ENCODE assay signal across 4 fruit fly cellular contexts in genomic region chr2L:15274783-15275316, dm6.
TF ChIP-seq lines count a peak whose summit lies in the region.

UK114 (minus strand) TSS chr2L:15275091.

- no peak for TF ChIP-seq CTCF in whole organism, embryonic (GFP tag; optimal IDR thresholded peaks at IDR 0.05; lab: Kevin White, UChicago)

TF ChIP-seq in whole organism, adult, 20 proteins besides CTCF, POLR2A, EP300 and RAD21:
- TF ChIP-seq cnc (optimal IDR thresholded peaks at IDR 0.05; lab: Kevin White, UChicago) (no peak), CG11617 (GFP tag; optimal IDR thresholded peaks at IDR 0.05; lab: Kevin White, UChicago) (no peak), CG5204 (GFP tag; optimal IDR thresholded peaks at IDR 0.05; lab: Kevin White, UChicago) (no peak), bab1 (GFP tag; optimal IDR thresholded peaks at IDR 0.05; lab: Kevin White, UChicago) (peak; percentile 61)

TF ChIP-seq in whole organism, embryonic, 481 proteins besides CTCF, POLR2A, EP300 and RAD21:
- TF ChIP-seq CG30431 (GFP tag; optimal IDR thresholded peaks at IDR 0.05; lab: Kevin White, UChicago) (no peak), CG11504 (tag; optimal IDR thresholded peaks at IDR 0.05; lab: Kevin White, UChicago) (peak; percentile 45), Mad (GFP tag; optimal IDR thresholded peaks at IDR 0.05; lab: Kevin White, UChicago) (no peak), Dp (GFP tag; optimal IDR thresholded peaks at IDR 0.05; lab: Kevin White, UChicago) (peak; percentile 46), CG3995 (GFP tag; optimal IDR thresholded peaks at IDR 0.05; lab: Kevin White, UChicago) (peak; percentile 85), abd-A (tag; optimal IDR thresholded peaks at IDR 0.05; lab: Kevin White, UChicago) (no peak), crp (GFP tag; optimal IDR thresholded peaks at IDR 0.05; lab: Kevin White, UChicago) (peak in 1 of 2 experiments; percentile 81), lbe (GFP tag; optimal IDR thresholded peaks at IDR 0.05; lab: Kevin White, UChicago) (peak; percentile 20), E2f2 (GFP tag; IDR thresholded peaks at IDR 0.05; lab: Robert Waterston, UW) (peak; percentile 44)

TF ChIP-seq in whole organism, prepupa, 60 proteins besides CTCF, POLR2A, EP300 and RAD21:
- TF ChIP-seq achi (GFP tag; optimal IDR thresholded peaks at IDR 0.05; lab: Kevin White, UChicago), result no peak
- TF ChIP-seq esn (GFP tag; optimal IDR thresholded peaks at IDR 0.05; lab: Kevin White, UChicago), result no peak
- no peak for TF ChIP-seq CG32006 (GFP tag; optimal IDR thresholded peaks at IDR 0.05; lab: Kevin White, UChicago)
- TF ChIP-seq fkh (GFP tag; optimal IDR thresholded peaks at IDR 0.05; lab: Kevin White, UChicago), result no peak
- TF ChIP-seq dsx (GFP tag; optimal IDR thresholded peaks at IDR 0.05; lab: Kevin White, UChicago; ENCODE audit: poor library complexity, severe bottlenecking), result peak; percentile 22
- no peak for TF ChIP-seq Met (GFP tag; optimal IDR thresholded peaks at IDR 0.05; lab: Kevin White, UChicago)
- TF ChIP-seq salr (GFP tag; optimal IDR thresholded peaks at IDR 0.05; lab: Kevin White, UChicago), result no peak
- TF ChIP-seq Eip78C (GFP tag; lab: Kevin White, UChicago), result peak; percentile 35
- TF ChIP-seq Lpt (GFP tag; optimal IDR thresholded peaks at IDR 0.05; lab: Kevin White, UChicago), result no peak
- TF ChIP-seq svp (GFP tag; lab: Kevin White, UChicago), result peak; percentile 96
- no peak for TF ChIP-seq CG6792 (GFP tag; optimal IDR thresholded peaks at IDR 0.05; lab: Kevin White, UChicago)
- no peak for TF ChIP-seq dac (GFP tag; optimal IDR thresholded peaks at IDR 0.05; lab: Kevin White, UChicago)
- TF ChIP-seq acj6 (GFP tag; optimal IDR thresholded peaks at IDR 0.05; lab: Kevin White, UChicago), result no peak
- no peak for TF ChIP-seq CG8319 (GFP tag; optimal IDR thresholded peaks at IDR 0.05; lab: Kevin White, UChicago)
- TF ChIP-seq CG16779 (tag; optimal IDR thresholded peaks at IDR 0.05; lab: Kevin White, UChicago), result no peak
- no peak for TF ChIP-seq Hr38 (GFP tag; optimal IDR thresholded peaks at IDR 0.05; lab: Kevin White, UChicago)
- TF ChIP-seq Sox14 (GFP tag; optimal IDR thresholded peaks at IDR 0.05; lab: Kevin White, UChicago), result no peak
- no peak for TF ChIP-seq Blimp-1 (GFP tag; optimal IDR thresholded peaks at IDR 0.05; lab: Kevin White, UChicago)
- TF ChIP-seq Eip93F (GFP tag; optimal IDR thresholded peaks at IDR 0.05; lab: Kevin White, UChicago), result no peak
- no peak for TF ChIP-seq CG8119 (GFP tag; IDR thresholded peaks at IDR 0.05; lab: Robert Waterston, UW)
- no peak for TF ChIP-seq ss (GFP tag; optimal IDR thresholded peaks at IDR 0.05; lab: Kevin White, UChicago)
- no peak for TF ChIP-seq Ets96B (tag; optimal IDR thresholded peaks at IDR 0.05; lab: Kevin White, UChicago)
- TF ChIP-seq CG6163 (GFP tag; IDR thresholded peaks at IDR 0.05; lab: Robert Waterston, UW), result 0 out of 3 replicates have a peak, but pooled peaks have one; percentile 9
- no peak for TF ChIP-seq cyc (GFP tag; optimal IDR thresholded peaks at IDR 0.05; lab: Kevin White, UChicago)
- TF ChIP-seq fd59A (GFP tag; optimal IDR thresholded peaks at IDR 0.05; lab: Kevin White, UChicago), result no peak
- TF ChIP-seq CG3919 (GFP tag; optimal IDR thresholded peaks at IDR 0.05; lab: Kevin White, UChicago), result no peak

TF ChIP-seq in whole organism, wandering third instar larva, 38 proteins besides CTCF, POLR2A, EP300 and RAD21:
- TF ChIP-seq CrebA (GFP tag; optimal IDR thresholded peaks at IDR 0.05; lab: Kevin White, UChicago; ENCODE audit: borderline replicate concordance) (no peak), dmrt93B (GFP tag; optimal IDR thresholded peaks at IDR 0.05; lab: Kevin White, UChicago) (no peak), N (GFP tag; optimal IDR thresholded peaks at IDR 0.05; lab: Kevin White, UChicago) (no peak), Hr83 (GFP tag; optimal IDR thresholded peaks at IDR 0.05; lab: Kevin White, UChicago; ENCODE audit: poor library complexity, severe bottlenecking) (no peak), psq (GFP tag; optimal IDR thresholded peaks at IDR 0.05; lab: Kevin White, UChicago) (peak; percentile 39), Rel (GFP tag; optimal IDR thresholded peaks at IDR 0.05; lab: Kevin White, UChicago) (no peak), Rel (tag; optimal IDR thresholded peaks at IDR 0.05; lab: Kevin White, UChicago) (no peak), brk (GFP tag; optimal IDR thresholded peaks at IDR 0.05; lab: Kevin White, UChicago) (peak; percentile 34), CG32264 (GFP tag; optimal IDR thresholded peaks at IDR 0.05; lab: Kevin White, UChicago) (no peak)
